Worm (Caenorhabditis elegans): ENCODE measurements around the gene mlt-9.

DNA sequence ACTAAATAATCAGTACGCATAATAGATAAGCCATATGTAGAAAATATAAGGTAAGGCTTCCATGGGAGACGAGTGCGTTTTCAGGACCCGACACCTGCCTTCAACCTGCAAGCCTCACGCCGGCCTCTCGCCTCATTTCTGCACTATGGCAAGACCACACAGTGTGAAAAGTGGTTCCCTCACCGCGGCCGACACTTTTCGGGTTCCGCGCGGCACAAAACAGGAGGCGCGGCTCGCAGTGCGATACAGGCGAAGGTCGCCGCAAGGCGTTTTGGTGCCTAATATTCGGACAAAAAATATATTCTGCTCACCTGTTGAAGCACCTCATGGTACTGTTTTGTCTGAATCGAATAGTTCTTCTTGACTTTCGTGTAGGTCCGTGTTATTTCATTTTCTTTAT, 37.5 kb downstream of the mlt-9 start:
- TF ChIP-seq sox-4 (tag; optimal IDR thresholded peaks at IDR 0.05) = no peak
- no peak for TF ChIP-seq lim-6 (tag; optimal IDR thresholded peaks at IDR 0.05)
- no peak for TF ChIP-seq odd-2 (tag; optimal IDR thresholded peaks at IDR 0.05)
- TF ChIP-seq F13H6.1 (tag; optimal IDR thresholded peaks at IDR 0.05) = no peak
- no peak for TF ChIP-seq sox-2 (GFP tag; IDR thresholded peaks at IDR 0.05)
- TF ChIP-seq dmd-4 (tag; optimal IDR thresholded peaks at IDR 0.05; ENCODE audit: borderline replicate concordance) = no peak
- no peak for TF ChIP-seq ceh-9 (tag; optimal IDR thresholded peaks at IDR 0.05)
- no peak for TF ChIP-seq pqm-1 (tag; optimal IDR thresholded peaks at IDR 0.05)
- TF ChIP-seq fkh-10 (GFP tag; optimal IDR thresholded peaks at IDR 0.05) = no peak
- no peak for TF ChIP-seq ceh-19 (GFP tag; optimal IDR thresholded peaks at IDR 0.05)
- TF ChIP-seq nhr-11 (tag; optimal IDR thresholded peaks at IDR 0.05) = no peak
- TF ChIP-seq ceh-24 (tag; optimal IDR thresholded peaks at IDR 0.05) = no peak
- TF ChIP-seq K09A11.1 (tag; optimal IDR thresholded peaks at IDR 0.05; ENCODE audit: insufficient read depth) = no peak
